Worm (Caenorhabditis elegans): ENCODE results near the gene sra-9.

The sra-9 gene

DNA sequence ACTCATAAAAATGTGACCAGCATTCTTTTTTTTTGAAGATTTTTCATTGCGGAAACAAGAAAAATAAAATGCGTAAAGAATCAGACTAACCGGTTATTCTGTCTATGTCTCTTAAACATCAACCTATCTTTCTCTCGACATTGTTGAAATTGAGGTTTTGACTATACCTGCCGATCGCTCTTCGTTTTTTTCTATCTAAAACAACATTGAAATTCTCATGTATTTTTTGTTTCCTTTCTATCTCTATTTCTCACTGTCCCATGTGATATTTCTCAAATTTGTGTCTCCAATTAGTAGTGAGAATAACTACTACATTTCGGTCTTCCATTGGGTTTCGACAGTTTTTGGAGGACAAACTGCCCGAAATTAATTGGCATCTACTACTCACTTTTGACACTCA, 28.8 kb downstream of the sra-9 start (continued):
- TF ChIP-seq C16A3.4 (tag; optimal IDR thresholded peaks at IDR 0.05) (no peak), fkh-4 (tag; optimal IDR thresholded peaks at IDR 0.05; ENCODE audit: borderline replicate concordance) (no peak), alr-1 (tag; optimal IDR thresholded peaks at IDR 0.05; ENCODE audit: borderline replicate concordance) (no peak), ztf-4 (tag; optimal IDR thresholded peaks at IDR 0.05) (no peak), lin-35 (GFP tag; optimal IDR thresholded peaks at IDR 0.05) (peak in 1 of 2 experiments; percentile 36), elt-2 (tag; optimal IDR thresholded peaks at IDR 0.05) (no peak), dpl-1 (GFP tag; optimal IDR thresholded peaks at IDR 0.05) (no peak), unc-130 (tag; optimal IDR thresholded peaks at IDR 0.05) (no peak), mab-9 (GFP tag; IDR thresholded peaks at IDR 0.05) (no peak), skn-1 (tag; optimal IDR thresholded peaks at IDR 0.05) (no peak), efl-1 (optimal IDR thresholded peaks at IDR 0.05) (no peak), efl-1 (GFP tag; optimal IDR thresholded peaks at IDR 0.05 in 1 of 2) (peak in 1 of 2 experiments; percentile 56), lsy-2 (tag; optimal IDR thresholded peaks at IDR 0.05) (peak; percentile 22 to 36), nhr-28 (tag; optimal IDR thresholded peaks at IDR 0.05) (no peak), ztf-11 (tag; optimal IDR thresholded peaks at IDR 0.05) (no peak), xbp-1 (tag; optimal IDR thresholded peaks at IDR 0.05) (no peak), ceh-88 (GFP tag; IDR thresholded peaks at IDR 0.05) (no peak), zag-1 (tag; optimal IDR thresholded peaks at IDR 0.05) (no peak), aly-2 (tag; optimal IDR thresholded peaks at IDR 0.05) (no peak), nhr-19 (GFP tag; conservative IDR thresholded peaks at IDR 0.05) (no peak), pqm-1 (tag; optimal IDR thresholded peaks at IDR 0.05) (no peak), lin-14 (GFP tag; optimal IDR thresholded peaks at IDR 0.05) (peak; percentile 72)

ce11 chrII:9566045-9566444, 33.9 kb downstream of the sra-9 start:
- peak; percentile 6 to 53 for TF ChIP-seq lsy-2 (tag; optimal IDR thresholded peaks at IDR 0.05)
- TF ChIP-seq lin-15B (tag; optimal IDR thresholded peaks at IDR 0.05) = no peak
- TF ChIP-seq snu-23 (GFP tag; optimal IDR thresholded peaks at IDR 0.05) = peak; percentile 53
- peak; percentile 17 for TF ChIP-seq nhr-77 (tag; optimal IDR thresholded peaks at IDR 0.05)
- no peak for TF ChIP-seq unc-98 (GFP tag; IDR thresholded peaks at IDR 0.05)
- TF ChIP-seq rnt-1 (tag; optimal IDR thresholded peaks at IDR 0.05) = peak; percentile 56
- peak in 1 of 3 experiments; percentile 12 for TF ChIP-seq ceh-82 (tag; optimal IDR thresholded peaks at IDR 0.05)
- TF ChIP-seq C16A3.4 (tag; optimal IDR thresholded peaks at IDR 0.05) = peak; percentile 61
- peak; percentile 46 for TF ChIP-seq nhr-20 (tag; optimal IDR thresholded peaks at IDR 0.05)
- peak; percentile 6 for TF ChIP-seq jun-1 (tag; optimal IDR thresholded peaks at IDR 0.05)
- TF ChIP-seq xbp-1 (tag; optimal IDR thresholded peaks at IDR 0.05) = peak; percentile 25
- TF ChIP-seq nhr-85 (tag) = peak; percentile 86
- no peak for TF ChIP-seq F16B12.6 (tag; optimal IDR thresholded peaks at IDR 0.05)
- peak; percentile 23 for TF ChIP-seq dsc-1 (tag; optimal IDR thresholded peaks at IDR 0.05)
- TF ChIP-seq lin-14 (GFP tag; optimal IDR thresholded peaks at IDR 0.05) = peak; percentile 50
- TF ChIP-seq nhr-19 (GFP tag; conservative IDR thresholded peaks at IDR 0.05) = 0 out of 2 replicates have a peak, but pooled peaks have one; percentile 25
- peak in 1 of 2 experiments; percentile 13 for TF ChIP-seq mdl-1 (tag; optimal IDR thresholded peaks at IDR 0.05)
- TF ChIP-seq elt-3 (tag; optimal IDR thresholded peaks at IDR 0.05) = peak in 1 of 6 experiments; percentile 17
- TF ChIP-seq lin-13 (GFP tag; optimal IDR thresholded peaks at IDR 0.05) = peak; percentile 7
- TF ChIP-seq lin-35 (GFP tag; optimal IDR thresholded peaks at IDR 0.05) = peak; percentile 11 to 54
- peak; percentile 36 for TF ChIP-seq mep-1 (tag; optimal IDR thresholded peaks at IDR 0.05)
- TF ChIP-seq ztf-4 (tag; optimal IDR thresholded peaks at IDR 0.05) = no peak
- TF ChIP-seq swsn-7 (tag; optimal IDR thresholded peaks at IDR 0.05) = peak; percentile 26
- TF ChIP-seq dpl-1 (GFP tag; optimal IDR thresholded peaks at IDR 0.05) = peak in 2 of 3 experiments; percentile 6 to 27
- TF ChIP-seq unc-130 (tag; optimal IDR thresholded peaks at IDR 0.05) = peak; percentile 12
- peak; percentile 54 for TF ChIP-seq fkh-8 (tag; optimal IDR thresholded peaks at IDR 0.05)
- peak; percentile 21 to 28 for TF ChIP-seq efl-1 (optimal IDR thresholded peaks at IDR 0.05)
- peak; percentile 4 to 95 for TF ChIP-seq efl-1 (GFP tag; optimal IDR thresholded peaks at IDR 0.05 in 1 of 2)
- no peak for TF ChIP-seq zip-4 (GFP tag; optimal IDR thresholded peaks at IDR 0.05)
- TF ChIP-seq tbx-2 (tag; optimal IDR thresholded peaks at IDR 0.05) = no peak
- peak; percentile 49 for TF ChIP-seq nhr-47 (tag; optimal IDR thresholded peaks at IDR 0.05)
- TF ChIP-seq nhr-71 (tag; optimal IDR thresholded peaks at IDR 0.05) = peak; percentile 55

Data from whole organism, L1 larva.